Fruit fly (Drosophila melanogaster) whole organism, embryonic: ENCODE measurements around the gene CG13131.

Experiments used
- Atf-2 ChIP-seq: fragments of 200-800 bp; sonication (Bioruptor generic); optimal IDR thresholded peaks from 2 replicates; lab custom pipeline; 2016; ENCODE audit warnings: missing biosample characterization, missing genetic modification characterization
- Bgb ChIP-seq: fragments of 200-800 bp; sonication (Bioruptor generic); IDR thresholded peaks from 2 replicates; pipeline ENCODE4 v1.3.6; 2022; ENCODE audit warnings: missing biosample characterization, missing genetic modification characterization; ENCODE audit not compliant: partially characterized antibody
- CG12071 ChIP-seq: fragments of 200-800 bp; sonication (Bioruptor generic); optimal IDR thresholded peaks from 3 replicates; lab custom pipeline; 2018; ENCODE audit warnings: missing biosample characterization, mild to moderate bottlenecking, missing genetic modification characterization
- CG12744 ChIP-seq: fragments of 200-800 bp; sonication (Bioruptor generic); optimal IDR thresholded peaks from 2 replicates; lab custom pipeline; 2016; ENCODE audit warnings: missing biosample characterization, missing genetic modification characterization
- CG13287 ChIP-seq: fragments of 200-800 bp; sonication (Bioruptor generic); IDR thresholded peaks from 2 replicates; pipeline ENCODE4 v1.3.6; 2022; ENCODE audit warnings: missing biosample characterization, missing genetic modification characterization; ENCODE audit not compliant: partially characterized antibody
- CG13624 ChIP-seq: fragments of 200-800 bp; sonication (Bioruptor generic); optimal IDR thresholded peaks from 2 replicates; lab custom pipeline; 2016; ENCODE audit warnings: missing biosample characterization, missing genetic modification characterization
- CG14860 ChIP-seq: fragments of 200-800 bp; sonication (Bioruptor generic); IDR thresholded peaks from 3 replicates; pipeline ENCODE4 v1.3.6; 2022; ENCODE audit warnings: missing biosample characterization, missing genetic modification characterization; ENCODE audit not compliant: partially characterized antibody
- CG17186 ChIP-seq: fragments of 200-800 bp; sonication (Bioruptor generic); optimal IDR thresholded peaks from 3 replicates; lab custom pipeline; 2017; ENCODE audit warnings: missing biosample characterization, missing genetic modification reagents, missing genetic modification characterization
- CG17385 ChIP-seq: fragments of 200-800 bp; sonication (Bioruptor generic); optimal IDR thresholded peaks from 3 replicates; lab custom pipeline; 2018; ENCODE audit warnings: missing biosample characterization, mild to moderate bottlenecking, missing genetic modification characterization
- CG17612 ChIP-seq: fragments of 200-800 bp; sonication (Bioruptor generic); IDR thresholded peaks from 2 replicates; pipeline ENCODE4 v1.3.6; 2022; ENCODE audit warnings: missing biosample characterization, missing genetic modification characterization
- CG2712 ChIP-seq: fragments of 200-800 bp; optimal IDR thresholded peaks from 3 replicates; lab custom pipeline; 2019; ENCODE audit warnings: missing biosample characterization, mild to moderate bottlenecking, missing genetic modification characterization, moderate library complexity
- CG30431 ChIP-seq: fragments of 200-800 bp; sonication (Bioruptor generic); optimal IDR thresholded peaks from 2 replicates; lab custom pipeline; 2017; ENCODE audit warnings: missing biosample characterization, missing genetic modification characterization
- CG34224 ChIP-seq: fragments of 200-800 bp; sonication (Bioruptor generic); IDR thresholded peaks from 3 replicates; pipeline ENCODE4 v1.3.6; 2022; ENCODE audit warnings: missing biosample characterization, missing genetic modification characterization; ENCODE audit not compliant: partially characterized antibody
- CG6854 ChIP-seq: fragments of 200-800 bp; sonication (Bioruptor generic); optimal IDR thresholded peaks from 3 replicates; lab custom pipeline; 2017; ENCODE audit warnings: missing biosample characterization, mild to moderate bottlenecking, missing genetic modification characterization
- CG7271 ChIP-seq: fragments of 200-800 bp; sonication (Bioruptor generic); optimal IDR thresholded peaks from 2 replicates; lab custom pipeline; 2018; ENCODE audit warnings: missing biosample characterization, mild to moderate bottlenecking, missing genetic modification characterization, moderate library complexity
- CG7963 ChIP-seq: fragments of 200-800 bp; sonication (Bioruptor generic); IDR thresholded peaks from 3 replicates; pipeline ENCODE4 v1.3.6; 2022; ENCODE audit warnings: missing biosample characterization, missing genetic modification characterization; ENCODE audit not compliant: partially characterized antibody
- CG8478 ChIP-seq: fragments of >200 bp; optimal IDR thresholded peaks from 2 replicates; lab custom pipeline; 2018
- CG9727 ChIP-seq: fragments of 200-800 bp; sonication (Bioruptor generic); optimal IDR thresholded peaks from 3 replicates; lab custom pipeline; 2017; ENCODE audit warnings: missing biosample characterization, mild to moderate bottlenecking, missing genetic modification characterization
- CG9932 ChIP-seq: fragments of 200-800 bp; sonication (Bioruptor generic); IDR thresholded peaks from 2 replicates; pipeline ENCODE4 v1.3.6; 2022; ENCODE audit warnings: missing biosample characterization, missing genetic modification characterization
- D19A ChIP-seq: fragments of 200-800 bp; optimal IDR thresholded peaks from 3 replicates; lab custom pipeline; 2019; ENCODE audit warnings: missing biosample characterization, mild to moderate bottlenecking, missing genetic modification characterization, moderate library complexity
- Dad ChIP-seq: fragments of 200-800 bp; sonication (Bioruptor generic); optimal IDR thresholded peaks from 3 replicates; lab custom pipeline; 2016; ENCODE audit warnings: missing biosample characterization, missing genetic modification characterization
- Dfd ChIP-seq, 2 experiments: fragments of >200 bp; optimal IDR thresholded peaks; 2 replicates each; lab custom pipeline; 2017; ENCODE audit warnings: missing biosample characterization in 2 of 2, missing genetic modification characterization in 2 of 2
- Dll ChIP-seq: fragments of 200-800 bp; sonication (Bioruptor generic); IDR thresholded peaks from 4 replicates; pipeline ENCODE4 v1.3.6; 2022; ENCODE audit warnings: missing biosample characterization, missing genetic modification characterization; ENCODE audit not compliant: partially characterized antibody
- Doc3 ChIP-seq: fragments of 200-800 bp; sonication (Bioruptor generic); IDR thresholded peaks from 3 replicates; pipeline ENCODE4 v1.3.6; 2022; ENCODE audit warnings: missing biosample characterization, missing genetic modification characterization; ENCODE audit not compliant: partially characterized antibody
- Dp ChIP-seq: fragments of 200-800 bp; sonication (Bioruptor generic); optimal IDR thresholded peaks from 2 replicates; lab custom pipeline; 2018; ENCODE audit warnings: missing biosample characterization, mild to moderate bottlenecking, missing genetic modification characterization, moderate library complexity
- Lpt ChIP-seq: fragments of >200 bp; optimal IDR thresholded peaks from 2 replicates; lab custom pipeline; 2018; ENCODE audit warnings: missing biosample characterization, missing genetic modification characterization
- NC2α ChIP-seq: fragments of 200-800 bp; sonication (Bioruptor generic); optimal IDR thresholded peaks from 2 replicates; lab custom pipeline; 2016; ENCODE audit warnings: missing biosample characterization, missing genetic modification characterization
- Oli ChIP-seq: fragments of 200-800 bp; sonication (Bioruptor generic); optimal IDR thresholded peaks from 2 replicates; lab custom pipeline; 2018; ENCODE audit warnings: missing biosample characterization, mild to moderate bottlenecking, missing genetic modification characterization, moderate library complexity
- Stat92E ChIP-seq, 3 experiments: fragments of >200 bp in 2 of 3; fragments of 200-800 bp in 1 of 3; sonication (Bioruptor generic) in 1 of 3; optimal IDR thresholded peaks; 2 replicates each; lab custom pipeline; 2017 to 2019; ENCODE audit warnings: missing biosample characterization in 3 of 3, missing genetic modification characterization in 3 of 3, mild to moderate bottlenecking in 1 of 3, moderate library complexity in 1 of 3
- az2 ChIP-seq: fragments of 200-800 bp; sonication (Bioruptor generic); optimal IDR thresholded peaks from 3 replicates; lab custom pipeline; 2016; ENCODE audit warnings: missing biosample characterization, missing genetic modification characterization
- btn ChIP-seq: fragments of 200-800 bp; sonication (Bioruptor generic); optimal IDR thresholded peaks from 2 replicates; lab custom pipeline; 2016; ENCODE audit warnings: missing biosample characterization, missing genetic modification characterization
- crol ChIP-seq: fragments of 200-800 bp; sonication (Bioruptor generic); IDR thresholded peaks from 2 replicates; pipeline ENCODE4 v1.3.6; 2022; ENCODE audit warnings: missing biosample characterization, missing genetic modification characterization
- disco-r ChIP-seq: fragments of 200-800 bp; sonication (Bioruptor generic); optimal IDR thresholded peaks from 2 replicates; lab custom pipeline; 2016; ENCODE audit warnings: missing biosample characterization, missing genetic modification characterization
- eyg ChIP-seq: fragments of 200-800 bp; sonication (Bioruptor generic); optimal IDR thresholded peaks from 3 replicates; lab custom pipeline; 2016; ENCODE audit warnings: missing biosample characterization, missing genetic modification characterization
- fd102C ChIP-seq: fragments of 200-800 bp; sonication (Bioruptor generic); optimal IDR thresholded peaks from 2 replicates; lab custom pipeline; 2018; ENCODE audit warnings: missing biosample characterization, mild to moderate bottlenecking, missing genetic modification characterization, moderate library complexity
- gcm ChIP-seq: fragments of 200-800 bp; sonication (Bioruptor generic); optimal IDR thresholded peaks from 2 replicates; lab custom pipeline; 2019; ENCODE audit warnings: missing biosample characterization, mild to moderate bottlenecking, missing genetic modification characterization, moderate library complexity
- grn ChIP-seq: fragments of 200-800 bp; sonication (Bioruptor generic); optimal IDR thresholded peaks from 3 replicates; lab custom pipeline; 2017; ENCODE audit warnings: missing biosample characterization, missing genetic modification characterization
- hb ChIP-seq: fragments of 200-800 bp; sonication (Bioruptor generic); IDR thresholded peaks from 3 replicates; pipeline ENCODE4 v1.3.6; 2022; ENCODE audit warnings: missing biosample characterization, missing genetic modification characterization; ENCODE audit not compliant: partially characterized antibody
- hkb ChIP-seq, 2 experiments: fragments of 200-800 bp in 1 of 2; fragments of >200 bp in 1 of 2; sonication (Bioruptor generic) in 1 of 2; IDR thresholded peaks in 1 of 2; optimal IDR thresholded peaks in 1 of 2; 2 replicates each; pipeline versions ENCODE4 v1.3.6 to Lab custom; 2017 to 2022; ENCODE audit warnings: missing biosample characterization in 1 of 2, missing genetic modification characterization in 1 of 2
- lab ChIP-seq: fragments of 200-800 bp; sonication (Bioruptor generic); optimal IDR thresholded peaks from 3 replicates; lab custom pipeline; 2017; ENCODE audit warnings: missing biosample characterization, missing genetic modification characterization, mild to moderate bottlenecking, moderate library complexity, missing genetic modification reagents
- lmd ChIP-seq: fragments of 200-800 bp; sonication (Bioruptor generic); IDR thresholded peaks from 2 replicates; pipeline ENCODE4 v1.3.6; 2022; ENCODE audit warnings: missing biosample characterization, missing genetic modification characterization
- mld ChIP-seq: fragments of 200-800 bp; sonication (Bioruptor generic); IDR thresholded peaks from 3 replicates; pipeline ENCODE4 v1.3.6; 2022; ENCODE audit warnings: missing biosample characterization, missing genetic modification characterization; ENCODE audit not compliant: partially characterized antibody
- pho ChIP-seq: fragments of 200-800 bp; sonication (Bioruptor generic); optimal IDR thresholded peaks from 2 replicates; lab custom pipeline; 2016; ENCODE audit warnings: missing biosample characterization, missing genetic modification characterization
- ro ChIP-seq: fragments of 200-800 bp; sonication (Bioruptor generic); IDR thresholded peaks from 2 replicates; pipeline ENCODE4 v1.3.6; 2022; ENCODE audit warnings: missing biosample characterization, missing genetic modification characterization
- sqz ChIP-seq: fragments of 200-800 bp; sonication (Bioruptor generic); optimal IDR thresholded peaks from 3 replicates; lab custom pipeline; 2018; ENCODE audit warnings: missing biosample characterization, mild to moderate bottlenecking, missing genetic modification characterization
- stwl ChIP-seq: fragments of 200-800 bp; sonication (Bioruptor generic); optimal IDR thresholded peaks from 3 replicates; lab custom pipeline; 2018; ENCODE audit warnings: missing biosample characterization, mild to moderate bottlenecking, missing genetic modification characterization, moderate library complexity
- trem ChIP-seq: fragments of 200-800 bp; optimal IDR thresholded peaks from 3 replicates; lab custom pipeline; 2019; ENCODE audit warnings: missing biosample characterization, mild to moderate bottlenecking, missing genetic modification characterization, moderate library complexity
- unc-4 ChIP-seq: fragments of 200-800 bp; sonication (Bioruptor generic); IDR thresholded peaks from 2 replicates; pipeline ENCODE4 v1.3.6; 2022; ENCODE audit warnings: missing biosample characterization, missing genetic modification characterization; ENCODE audit not compliant: partially characterized antibody
- z ChIP-seq: fragments of 200-800 bp; sonication (Bioruptor generic); IDR thresholded peaks from 3 replicates; pipeline ENCODE4 v1.3.6; 2022; ENCODE audit warnings: missing biosample characterization, missing genetic modification characterization

CG13131 gene

dm6 chr2L:9968201-9968727 is 49.0 kb downstream of the CG13131 start (continued):
- TF ChIP-seq z (no peak), CG13287 (GFP tag; lab: Robert Waterston, UW) (peak; percentile 76), gcm (no peak), NC2α (no peak), mld (peak; percentile 68; the same call in 2 of the 3 replicates), Doc3 (GFP tag; lab: Robert Waterston, UW) (0 out of 3 replicates have a peak, but pooled peaks have one; percentile 28), CG14860 (GFP tag; lab: Robert Waterston, UW) (0 out of 3 replicates have a peak, but pooled peaks have one; percentile 43), Lpt (GFP tag; lab: Kevin White, UChicago) (no peak), grn (GFP tag; lab: Kevin White, UChicago) (no peak), Dfd (GFP tag; optimal IDR thresholded peaks at IDR 0.05; lab: Kevin White, UChicago) (no peak), trem (tag; lab: Kevin White, UChicago) (peak; percentile 20), CG34224 (GFP tag; lab: Robert Waterston, UW) (peak; percentile 69), CG12744 (GFP tag; lab: Kevin White, UChicago) (no peak), disco-r (GFP tag; lab: Kevin White, UChicago) (no peak), CG6854 (no peak), Oli (no peak), sqz (GFP tag; lab: Kevin White, UChicago) (no peak), CG17385 (GFP tag; lab: Kevin White, UChicago) (no peak), az2 (GFP tag; lab: Kevin White, UChicago) (no peak), Dad (GFP tag; lab: Kevin White, UChicago) (no peak), CG12071 (GFP tag; lab: Kevin White, UChicago) (no peak), lab (GFP tag; lab: Kevin White, UChicago) (no peak), Dp (GFP tag; lab: Kevin White, UChicago) (peak; percentile 73), Atf-2 (GFP tag; lab: Kevin White, UChicago) (no peak), CG17186 (GFP tag; lab: Kevin White, UChicago) (no peak), CG9727 (GFP tag; lab: Kevin White, UChicago) (no peak), CG2712 (tag; lab: Kevin White, UChicago) (peak; percentile 20), CG17612 (GFP tag; lab: Robert Waterston, UW) (no peak), CG7271 (tag; lab: Kevin White, UChicago) (no peak), CG7963 (GFP tag; lab: Robert Waterston, UW) (peak; percentile 46; the same call in 1 of the 3 replicates), CG30431 (GFP tag; lab: Kevin White, UChicago) (no peak), Bgb (GFP tag; lab: Robert Waterston, UW) (peak; percentile 53; the same call in 1 of the 2 replicates), eyg (GFP tag; lab: Kevin White, UChicago) (no peak), Dll (GFP tag; lab: Robert Waterston, UW) (peak; percentile 72), CG9932 (no peak), CG13624 (GFP tag; lab: Kevin White, UChicago) (no peak), Stat92E (GFP tag; optimal IDR thresholded peaks at IDR 0.05; lab: Kevin White, UChicago) (no peak), CG8478 (lab: Kevin White, UChicago) (no peak), crol (no peak), unc-4 (GFP tag; lab: Robert Waterston, UW) (peak; percentile 57), fd102C (no peak), ro (no peak), lmd (GFP tag; lab: Robert Waterston, UW) (no peak), hb (0 out of 3 replicates have a peak, but pooled peaks have one; percentile 31), hkb (optimal IDR thresholded peaks at IDR 0.05; lab: Kevin White, UChicago) (no peak), hkb (GFP tag; IDR thresholded peaks at IDR 0.05; lab: Robert Waterston, UW) (no peak), pho (GFP tag; lab: Kevin White, UChicago) (no peak), btn (GFP tag; lab: Kevin White, UChicago) (no peak), D19A (no peak), stwl (peak; percentile 6)
